Fruit fly (Drosophila melanogaster) whole organism, embryonic: ENCODE results near the gene CG15625.

Source experiments
- Ada2b ChIP-seq: fragments of 200-800 bp; sonication (Bioruptor generic); IDR thresholded peaks from 2 replicates; pipeline ENCODE4 v1.3.6; 2022; ENCODE audit warnings: missing biosample characterization, missing genetic modification characterization
- Antp ChIP-seq: fragments of 200-800 bp; sonication (Bioruptor generic); optimal IDR thresholded peaks from 3 replicates; lab custom pipeline; 2016; ENCODE audit warnings: missing biosample characterization, missing genetic modification characterization
- CG10147 ChIP-seq: fragments of 200-800 bp; sonication (Bioruptor generic); optimal IDR thresholded peaks from 2 replicates; lab custom pipeline; 2019; ENCODE audit warnings: missing biosample characterization, mild to moderate bottlenecking, missing genetic modification characterization, moderate library complexity
- CG10321 ChIP-seq: fragments of 200-800 bp; sonication (Bioruptor generic); IDR thresholded peaks from 2 replicates; pipeline ENCODE4 v1.3.6; 2022; ENCODE audit warnings: missing biosample characterization, missing genetic modification characterization
- CG14965 ChIP-seq: fragments of 200-800 bp; sonication (Bioruptor generic); optimal IDR thresholded peaks from 2 replicates; lab custom pipeline; 2016; ENCODE audit warnings: missing biosample characterization, missing genetic modification characterization, borderline replicate concordance
- CG15011 ChIP-seq: fragments of 200-800 bp; sonication (Bioruptor generic); optimal IDR thresholded peaks from 3 replicates; lab custom pipeline; 2018; ENCODE audit warnings: missing biosample characterization, mild to moderate bottlenecking, missing genetic modification characterization
- CG15073 ChIP-seq: fragments of 200-800 bp; sonication (Bioruptor generic); optimal IDR thresholded peaks from 2 replicates; lab custom pipeline; 2016; ENCODE audit warnings: missing biosample characterization, missing genetic modification characterization
- CG15269 ChIP-seq: fragments of 200-800 bp; sonication (Bioruptor generic); optimal IDR thresholded peaks from 2 replicates; lab custom pipeline; 2018; ENCODE audit warnings: missing biosample characterization, mild to moderate bottlenecking, missing genetic modification characterization, moderate library complexity
- CG1603 ChIP-seq: fragments of 200-800 bp; sonication (Bioruptor generic); optimal IDR thresholded peaks from 2 replicates; lab custom pipeline; 2019; ENCODE audit warnings: missing biosample characterization, mild to moderate bottlenecking, missing genetic modification characterization, moderate library complexity
- CG16815 ChIP-seq: fragments of 200-800 bp; sonication (Bioruptor generic); optimal IDR thresholded peaks from 3 replicates; lab custom pipeline; 2017; ENCODE audit warnings: missing biosample characterization, mild to moderate bottlenecking, missing genetic modification characterization
- CG17912 ChIP-seq: fragments of 200-800 bp; sonication (Bioruptor generic); optimal IDR thresholded peaks from 2 replicates; lab custom pipeline; 2018; ENCODE audit warnings: missing biosample characterization, mild to moderate bottlenecking, missing genetic modification characterization
- CG2199 ChIP-seq: fragments of 200-800 bp; sonication (Bioruptor generic); IDR thresholded peaks from 3 replicates; pipeline ENCODE4 v1.3.6; 2022; ENCODE audit warnings: missing biosample characterization, missing genetic modification characterization
- CG30431 ChIP-seq: fragments of 200-800 bp; sonication (Bioruptor generic); optimal IDR thresholded peaks from 2 replicates; lab custom pipeline; 2017; ENCODE audit warnings: missing biosample characterization, missing genetic modification characterization
- CG34376 ChIP-seq: fragments of 200-800 bp; sonication (Bioruptor generic); optimal IDR thresholded peaks from 2 replicates; lab custom pipeline; 2018; ENCODE audit warnings: missing biosample characterization, mild to moderate bottlenecking, missing genetic modification characterization
- CG3838 ChIP-seq: fragments of 200-800 bp; sonication (Bioruptor generic); optimal IDR thresholded peaks from 3 replicates; lab custom pipeline; 2016; ENCODE audit warnings: missing biosample characterization, missing genetic modification characterization
- CG4328 ChIP-seq: fragments of 200-800 bp; sonication (Bioruptor generic); optimal IDR thresholded peaks from 3 replicates; lab custom pipeline; 2017; ENCODE audit warnings: missing biosample characterization, missing genetic modification reagents, missing genetic modification characterization
- CG6813 ChIP-seq: fragments of 200-800 bp; sonication (Bioruptor generic); optimal IDR thresholded peaks from 2 replicates; lab custom pipeline; 2017; ENCODE audit warnings: missing biosample characterization, missing genetic modification characterization, mild to moderate bottlenecking, moderate library complexity, missing genetic modification reagents
- CG7271 ChIP-seq: fragments of 200-800 bp; sonication (Bioruptor generic); optimal IDR thresholded peaks from 2 replicates; lab custom pipeline; 2018; ENCODE audit warnings: missing biosample characterization, mild to moderate bottlenecking, missing genetic modification characterization, moderate library complexity
- CG8765 ChIP-seq: fragments of 200-800 bp; sonication (Bioruptor generic); IDR thresholded peaks from 2 replicates; pipeline ENCODE4 v1.3.6; 2022; ENCODE audit warnings: missing biosample characterization, missing genetic modification characterization
- Dad ChIP-seq: fragments of 200-800 bp; sonication (Bioruptor generic); optimal IDR thresholded peaks from 3 replicates; lab custom pipeline; 2016; ENCODE audit warnings: missing biosample characterization, missing genetic modification characterization
- Deaf1 ChIP-seq: fragments of 200-800 bp; optimal IDR thresholded peaks from 3 replicates; lab custom pipeline; 2019; ENCODE audit warnings: missing biosample characterization, mild to moderate bottlenecking, missing genetic modification characterization, moderate library complexity
- Doc3 ChIP-seq: fragments of 200-800 bp; sonication (Bioruptor generic); IDR thresholded peaks from 3 replicates; pipeline ENCODE4 v1.3.6; 2022; ENCODE audit warnings: missing biosample characterization, missing genetic modification characterization; ENCODE audit not compliant: partially characterized antibody
- Ets97D ChIP-seq: fragments of 200-800 bp; sonication (Bioruptor generic); optimal IDR thresholded peaks from 3 replicates; lab custom pipeline; 2016; ENCODE audit warnings: missing biosample characterization, missing genetic modification characterization
- H15 ChIP-seq: fragments of 200-800 bp; sonication (Bioruptor generic); IDR thresholded peaks from 3 replicates; pipeline ENCODE4 v1.3.6; 2022; ENCODE audit warnings: missing biosample characterization, missing genetic modification characterization
- HHEX ChIP-seq: fragments of 200-800 bp; sonication (Bioruptor generic); optimal IDR thresholded peaks from 3 replicates; lab custom pipeline; 2017; ENCODE audit warnings: missing biosample characterization, mild to moderate bottlenecking, missing genetic modification characterization, missing genetic modification reagents
- MTF-1 ChIP-seq: fragments of 200-800 bp; sonication (Bioruptor generic); optimal IDR thresholded peaks from 2 replicates; lab custom pipeline; 2018; ENCODE audit warnings: missing biosample characterization, mild to moderate bottlenecking, missing genetic modification characterization, borderline replicate concordance
- NK7.1 ChIP-seq: fragments of 200-800 bp; sonication (Bioruptor generic); optimal IDR thresholded peaks from 3 replicates; lab custom pipeline; 2016; ENCODE audit warnings: missing biosample characterization, missing genetic modification characterization
- Nf-YC ChIP-seq: fragments of 200-800 bp; optimal IDR thresholded peaks from 3 replicates; lab custom pipeline; 2019; ENCODE audit warnings: missing biosample characterization, mild to moderate bottlenecking, missing genetic modification characterization, moderate library complexity
- Ravus ChIP-seq: fragments of 200-800 bp; sonication (Bioruptor generic); IDR thresholded peaks from 2 replicates; pipeline ENCODE4 v1.3.6; 2022; ENCODE audit warnings: missing biosample characterization, missing genetic modification characterization
- bowl ChIP-seq: fragments of 200-800 bp; sonication (Bioruptor generic); IDR thresholded peaks from 2 replicates; pipeline ENCODE4 v1.3.6; 2022; ENCODE audit warnings: missing biosample characterization, missing genetic modification characterization
- gro ChIP-seq: fragments of 200-800 bp; sonication (Bioruptor generic); optimal IDR thresholded peaks from 2 replicates; lab custom pipeline; 2016; ENCODE audit warnings: missing biosample characterization, missing genetic modification characterization
- gsb ChIP-seq: fragments of 200-800 bp; sonication (Bioruptor generic); IDR thresholded peaks from 2 replicates; pipeline ENCODE4 v1.3.6; 2022; ENCODE audit warnings: missing biosample characterization, missing genetic modification characterization
- ham ChIP-seq: fragments of 200-800 bp; sonication (Bioruptor generic); IDR thresholded peaks from 2 replicates; pipeline ENCODE4 v1.3.6; 2022; ENCODE audit warnings: missing biosample characterization, missing genetic modification characterization
- kah ChIP-seq: fragments of 200-800 bp; sonication (Bioruptor generic); optimal IDR thresholded peaks from 2 replicates; lab custom pipeline; 2018; ENCODE audit warnings: missing biosample characterization, mild to moderate bottlenecking, missing genetic modification characterization
- kay ChIP-seq: fragments of 200-800 bp; sonication (Bioruptor generic); optimal IDR thresholded peaks from 2 replicates; lab custom pipeline; 2016; ENCODE audit warnings: missing biosample characterization, missing genetic modification characterization
- lola ChIP-seq, 3 experiments: fragments of >200 bp in 2 of 3; fragments of 200-800 bp in 1 of 3; sonication (Bioruptor generic) in 1 of 3; optimal IDR thresholded peaks; 2 replicates each; lab custom pipeline; 2017 to 2019; ENCODE audit warnings: missing biosample characterization in 3 of 3, missing genetic modification characterization in 3 of 3, mild to moderate bottlenecking in 1 of 3, moderate library complexity in 1 of 3
- oc ChIP-seq: fragments of 200-800 bp; sonication (Bioruptor generic); optimal IDR thresholded peaks from 2 replicates; lab custom pipeline; 2018; ENCODE audit warnings: missing biosample characterization, mild to moderate bottlenecking, missing genetic modification characterization, moderate library complexity
- otp ChIP-seq: fragments of 200-800 bp; sonication (Bioruptor generic); IDR thresholded peaks from 3 replicates; pipeline ENCODE4, ENCODE4 v1.3.6; 2022; ENCODE audit warnings: missing biosample characterization, missing genetic modification characterization
- p53 ChIP-seq: fragments of 200-800 bp; sonication (Bioruptor generic); optimal IDR thresholded peaks from 2 replicates; lab custom pipeline; 2016; ENCODE audit warnings: missing biosample characterization, missing genetic modification characterization
- pho ChIP-seq: fragments of 200-800 bp; sonication (Bioruptor generic); optimal IDR thresholded peaks from 2 replicates; lab custom pipeline; 2016; ENCODE audit warnings: missing biosample characterization, missing genetic modification characterization
- pros ChIP-seq: fragments of 200-800 bp; sonication (Bioruptor generic); optimal IDR thresholded peaks from 3 replicates; lab custom pipeline; 2019; ENCODE audit warnings: missing biosample characterization, mild to moderate bottlenecking, missing genetic modification characterization, moderate library complexity
- run ChIP-seq: fragments of 200-800 bp; sonication (Bioruptor generic); optimal IDR thresholded peaks from 3 replicates; lab custom pipeline; 2018; ENCODE audit warnings: missing biosample characterization, mild to moderate bottlenecking, missing genetic modification characterization
- salm ChIP-seq: fragments of 200-800 bp; sonication (Bioruptor generic); optimal IDR thresholded peaks from 2 replicates; lab custom pipeline; 2018; ENCODE audit warnings: missing biosample characterization, mild to moderate bottlenecking, missing genetic modification characterization
- so ChIP-seq: fragments of 200-800 bp; sonication (Bioruptor generic); IDR thresholded peaks from 3 replicates; pipeline ENCODE4 v1.3.6; 2022; ENCODE audit warnings: missing biosample characterization, missing genetic modification characterization
- tin ChIP-seq: fragments of 200-800 bp; sonication (Bioruptor generic); optimal IDR thresholded peaks from 3 replicates; lab custom pipeline; 2016; ENCODE audit warnings: missing biosample characterization, missing genetic modification characterization
- trh ChIP-seq: fragments of 200-800 bp; sonication (Bioruptor generic); optimal IDR thresholded peaks from 2 replicates; lab custom pipeline; 2016; ENCODE audit warnings: missing biosample characterization, missing genetic modification characterization
- vvl ChIP-seq: fragments of 200-800 bp; sonication (Bioruptor generic); IDR thresholded peaks from 2 replicates; pipeline ENCODE4 v1.3.6; 2022; ENCODE audit warnings: missing biosample characterization, missing genetic modification characterization
- yki ChIP-seq: fragments of >200 bp; optimal IDR thresholded peaks from 3 replicates; lab custom pipeline; 2018
- zf30C ChIP-seq: fragments of 200-800 bp; sonication (Bioruptor generic); optimal IDR thresholded peaks from 3 replicates; lab custom pipeline; 2018; ENCODE audit warnings: missing biosample characterization, mild to moderate bottlenecking, missing genetic modification characterization

CG15625 gene

dm6 chr2L:4887382-4888219 lies 2.2 kb upstream of the CG15625 start (continued):
- TF ChIP-seq CG15073 (GFP tag; lab: Kevin White, UChicago) (no peak), CG2199 (GFP tag; lab: Robert Waterston, UW) (peak; percentile 36; the same call in 1 of the 3 replicates), oc (no peak), CG4328 (GFP tag; lab: Kevin White, UChicago) (no peak), CG10321 (GFP tag; lab: Robert Waterston, UW) (no peak), CG16815 (GFP tag; lab: Kevin White, UChicago) (peak; percentile 57), gsb (no peak; the same call in 1 of the 2 replicates), CG6813 (GFP tag; lab: Kevin White, UChicago) (peak; percentile 1), NK7.1 (GFP tag; lab: Kevin White, UChicago) (no peak), CG17912 (GFP tag; lab: Kevin White, UChicago) (no peak), run (tag; lab: Kevin White, UChicago) (peak; percentile 23), Deaf1 (tag; lab: Kevin White, UChicago) (no peak), trh (peak; percentile 38), CG15269 (tag; lab: Kevin White, UChicago) (peak; percentile 67), Ets97D (GFP tag; lab: Kevin White, UChicago) (no peak), ham (GFP tag; lab: Robert Waterston, UW) (no peak), pros (GFP tag; lab: Kevin White, UChicago) (no peak), vvl (GFP tag; lab: Robert Waterston, UW) (peak; percentile 80), CG15011 (GFP tag; lab: Kevin White, UChicago) (peak; percentile 32), HHEX (GFP tag; lab: Kevin White, UChicago) (peak; percentile 4), CG3838 (GFP tag; lab: Kevin White, UChicago) (no peak), kah (no peak), p53 (GFP tag; lab: Kevin White, UChicago) (no peak), yki (lab: Kevin White, UChicago) (no peak), MTF-1 (GFP tag; lab: Kevin White, UChicago) (no peak), Ada2b (GFP tag; lab: Robert Waterston, UW) (peak; percentile 73), lola (GFP tag; optimal IDR thresholded peaks at IDR 0.05; lab: Kevin White, UChicago) (peak in 1 of 3 experiments; percentile 23), kay (GFP tag; lab: Kevin White, UChicago) (no peak), CG14965 (GFP tag; lab: Kevin White, UChicago) (no peak), CG7271 (tag; lab: Kevin White, UChicago) (peak; percentile 36), CG30431 (GFP tag; lab: Kevin White, UChicago) (peak; percentile 24), H15 (GFP tag; lab: Robert Waterston, UW) (peak; percentile 74; the same call in 2 of the 3 replicates), CG34376 (GFP tag; lab: Kevin White, UChicago) (no peak), pho (GFP tag; lab: Kevin White, UChicago) (no peak), salm (tag; lab: Kevin White, UChicago) (no peak), so (GFP tag; lab: Robert Waterston, UW) (peak; percentile 57; the same call in 1 of the 3 replicates), CG10147 (GFP tag; lab: Kevin White, UChicago) (peak; percentile 57), Ravus (GFP tag; lab: Robert Waterston, UW) (peak; percentile 27; the same call in 1 of the 2 replicates), CG1603 (tag; lab: Kevin White, UChicago) (peak; percentile 85), Dad (GFP tag; lab: Kevin White, UChicago) (no peak), Antp (GFP tag; lab: Kevin White, UChicago) (peak; percentile 10), Nf-YC (tag; lab: Kevin White, UChicago) (peak; percentile 4), Doc3 (no peak), zf30C (GFP tag; lab: Kevin White, UChicago) (peak; percentile 65), gro (GFP tag; lab: Kevin White, UChicago) (no peak), otp (GFP tag; lab: Robert Waterston, UW) (no peak; the same call in 2 of the 3 replicates), CG8765 (GFP tag; lab: Robert Waterston, UW) (0 out of 2 replicates have a peak, but pooled peaks have one; percentile 42), bowl (GFP tag; lab: Robert Waterston, UW) (no peak), tin (GFP tag; lab: Kevin White, UChicago) (peak; percentile 38)
